Worm (Caenorhabditis elegans) whole organism, early embryonic: ENCODE measurements around the gene srd-21.

Experiments
- F13C5.2 ChIP-seq: sonication (generic microtip); optimal IDR thresholded peaks from 2 replicates; lab custom pipeline; 2017; ENCODE audit warnings: mild to moderate bottlenecking, missing genetic modification characterization, inconsistent platforms, missing compliant biosample characterization
- ama-1 ChIP-seq: fragments of 150-350 bp; optimal IDR thresholded peaks from 2 replicates; lab custom pipeline; 2014
- ceh-36 ChIP-seq: sonication (generic microtip); optimal IDR thresholded peaks from 2 replicates; lab custom pipeline; 2016; ENCODE audit warnings: missing genetic modification characterization, inconsistent platforms, missing compliant biosample characterization
- hmbx-1 ChIP-seq: sonication (generic microtip); optimal IDR thresholded peaks from 2 replicates; lab custom pipeline; 2016; ENCODE audit warnings: mild to moderate bottlenecking, missing genetic modification characterization, missing compliant biosample characterization
- sea-1 ChIP-seq: fragments of 200-800 bp; sonication (Bioruptor generic); conservative IDR thresholded peaks from 2 replicates; pipeline ENCODE4 v1.3.6; 2022; ENCODE audit warnings: missing genetic modification characterization, missing compliant biosample characterization
- tbx-11 ChIP-seq: fragments of 200-800 bp; sonication (Bioruptor generic); IDR thresholded peaks from 2 replicates; pipeline ENCODE4 v1.3.6; 2022; ENCODE audit warnings: missing genetic modification characterization, missing compliant biosample characterization
- tra-4 ChIP-seq: sonication (generic microtip); optimal IDR thresholded peaks from 2 replicates; lab custom pipeline; 2017; ENCODE audit warnings: missing genetic modification characterization, missing compliant biosample characterization

- TF ChIP-seq ama-1 (lab: Kevin White, UChicago) (no peak), tbx-11 (GFP tag; lab: Robert Waterston, UW) (no peak), sea-1 (GFP tag; lab: Robert Waterston, UW) (no peak), F13C5.2 (tag; lab: Kevin White, UChicago) (no peak), ceh-36 (no peak), hmbx-1 (no peak), tra-4 (tag; lab: Kevin White, UChicago) (no peak)
These were observed 26.6 kb upstream of the srd-21 start, which contains the start of gene T03E6.8 for ce11 chrV:16603102-16603501.
